Fruit fly (Drosophila melanogaster): ENCODE data around the gene CG5946.

CG5946 gene

DNA sequence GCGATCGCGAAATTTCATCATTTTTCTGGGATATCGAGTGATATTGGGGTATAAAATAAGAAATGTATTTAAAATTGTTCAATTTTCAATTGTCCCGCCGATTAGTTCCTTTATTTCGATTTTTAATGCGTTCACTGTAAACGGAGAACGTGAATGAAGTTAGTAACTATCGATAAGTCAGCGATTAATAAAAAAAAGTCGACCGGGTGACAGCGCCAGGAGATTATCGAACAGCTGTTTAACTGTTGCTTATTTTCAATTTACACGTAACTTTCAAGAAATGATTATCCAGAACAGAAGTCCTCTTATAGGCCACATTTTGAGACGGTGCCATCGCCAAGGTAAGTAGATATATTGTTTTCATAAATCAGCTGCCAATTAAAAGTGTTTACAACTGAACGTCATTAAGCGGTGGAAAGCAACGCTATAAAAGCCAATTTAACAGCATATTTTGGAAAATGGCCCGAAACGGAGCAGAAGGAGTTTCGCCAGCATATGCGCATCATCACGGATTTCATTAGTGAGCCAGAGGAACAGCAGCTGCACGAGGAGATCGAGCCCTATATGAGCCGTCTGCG, 6.8 kb downstream of the CG5946 start, which contains the start of gene CG14130 (continued):
- TF ChIP-seq Six4 (GFP tag; optimal IDR thresholded peaks at IDR 0.05) (no peak), ewg (GFP tag; optimal IDR thresholded peaks at IDR 0.05) (no peak), CG6683 (GFP tag; optimal IDR thresholded peaks at IDR 0.05) (no peak), Xbp1 (GFP tag; optimal IDR thresholded peaks at IDR 0.05) (peak; percentile 31), CG17359 (tag; optimal IDR thresholded peaks at IDR 0.05) (no peak), CG14710 (tag; optimal IDR thresholded peaks at IDR 0.05) (peak; percentile 42), pho (GFP tag; optimal IDR thresholded peaks at IDR 0.05) (no peak), TFAM (GFP tag; optimal IDR thresholded peaks at IDR 0.05) (no peak), ATbp (GFP tag; optimal IDR thresholded peaks at IDR 0.05) (no peak), maf-S (GFP tag; optimal IDR thresholded peaks at IDR 0.05) (no peak), wor (GFP tag; IDR thresholded peaks at IDR 0.05) (no peak), CG34422 (GFP tag; IDR thresholded peaks at IDR 0.05) (peak; percentile 56; the same call in 1 of the 3 replicates), CG9215 (GFP tag; IDR thresholded peaks at IDR 0.05) (no peak), CG10321 (GFP tag; IDR thresholded peaks at IDR 0.05) (no peak), CG10209 (GFP tag; optimal IDR thresholded peaks at IDR 0.05) (no peak), CG4328 (GFP tag; optimal IDR thresholded peaks at IDR 0.05) (no peak), wdn (GFP tag; IDR thresholded peaks at IDR 0.05) (no peak), dmrt99B (tag; optimal IDR thresholded peaks at IDR 0.05) (no peak), CG3995 (GFP tag; optimal IDR thresholded peaks at IDR 0.05) (peak; percentile 98), CG4404 (GFP tag; IDR thresholded peaks at IDR 0.05) (no peak), Sin3A (optimal IDR thresholded peaks at IDR 0.05) (peak; percentile 8), CG7357 (GFP tag; IDR thresholded peaks at IDR 0.05) (no peak), Dref (GFP tag; IDR thresholded peaks at IDR 0.05) (peak; percentile 98), phol (tag; optimal IDR thresholded peaks at IDR 0.05) (peak; percentile 1), CG13624 (GFP tag; optimal IDR thresholded peaks at IDR 0.05) (no peak), hb (GFP tag; IDR thresholded peaks at IDR 0.05; ENCODE audit: partially characterized antibody) (peak; percentile 87), unc-4 (GFP tag; IDR thresholded peaks at IDR 0.05; ENCODE audit: partially characterized antibody) (peak; percentile 92), CG32767 (GFP tag; IDR thresholded peaks at IDR 0.05) (no peak), grau (tag; optimal IDR thresholded peaks at IDR 0.05) (no peak), CG7963 (GFP tag; IDR thresholded peaks at IDR 0.05; ENCODE audit: partially characterized antibody) (peak; percentile 91), CG34224 (GFP tag; IDR thresholded peaks at IDR 0.05; ENCODE audit: partially characterized antibody) (peak; percentile 98), Atf6 (GFP tag; IDR thresholded peaks at IDR 0.05) (no peak), CG7839 (tag; optimal IDR thresholded peaks at IDR 0.05) (no peak), stwl (tag; optimal IDR thresholded peaks at IDR 0.05) (peak; percentile 58), pzg (GFP tag; optimal IDR thresholded peaks at IDR 0.05) (peak; percentile 79), CG4854 (GFP tag; optimal IDR thresholded peaks at IDR 0.05) (no peak), psq (GFP tag; optimal IDR thresholded peaks at IDR 0.05) (no peak), ftz-f1 (GFP tag; optimal IDR thresholded peaks at IDR 0.05) (no peak), CG2875 (GFP tag; optimal IDR thresholded peaks at IDR 0.05) (no peak), CG11093 (GFP tag; IDR thresholded peaks at IDR 0.05) (no peak), NK7.1 (GFP tag; optimal IDR thresholded peaks at IDR 0.05) (no peak), Ets97D (GFP tag; optimal IDR thresholded peaks at IDR 0.05) (peak; percentile 34), Bgb (GFP tag; IDR thresholded peaks at IDR 0.05; ENCODE audit: partially characterized antibody) (peak; percentile 95), Scr (GFP tag; IDR thresholded peaks at IDR 0.05; ENCODE audit: partially characterized antibody) (peak; percentile 90), ttk (GFP tag; IDR thresholded peaks at IDR 0.05) (no peak), HLH4C (GFP tag; IDR thresholded peaks at IDR 0.05; ENCODE audit: partially characterized antibody) (peak; percentile 96), hth (optimal IDR thresholded peaks at IDR 0.05) (no peak), scrt (GFP tag; optimal IDR thresholded peaks at IDR 0.05) (peak; percentile 98), dysf (GFP tag; IDR thresholded peaks at IDR 0.05) (no peak), Myb (GFP tag; optimal IDR thresholded peaks at IDR 0.05) (peak; percentile 78), Sox100B (GFP tag; optimal IDR thresholded peaks at IDR 0.05) (no peak)

Measured in whole organism, embryonic.